Worm (Caenorhabditis elegans) whole organism, L3 larva: ENCODE measurements around the gene F10B5.3.

ENCODE experiments used
- R02D3.7 ChIP-seq: fragments of 150-350 bp; optimal IDR thresholded peaks from 2 replicates; lab custom pipeline; 2014; ENCODE audit warnings: missing biosample characterization, missing genetic modification characterization
- ZK546.5 ChIP-seq: sonication (generic microtip); optimal IDR thresholded peaks from 2 replicates; lab custom pipeline; 2017; ENCODE audit warnings: missing biosample characterization, missing genetic modification characterization
- aly-2 ChIP-seq: fragments of 150-350 bp; optimal IDR thresholded peaks from 2 replicates; lab custom pipeline; 2014; ENCODE audit warnings: missing biosample characterization, missing genetic modification characterization
- ama-1 ChIP-seq: fragments of 150-350 bp; optimal IDR thresholded peaks from 2 replicates; lab custom pipeline; 2018
- ceh-16 ChIP-seq: sonication (generic microtip); optimal IDR thresholded peaks from 2 replicates; lab custom pipeline; 2017; ENCODE audit warnings: missing biosample characterization, missing genetic modification characterization
- ceh-82 ChIP-seq: fragments of 150-350 bp; optimal IDR thresholded peaks from 2 replicates; lab custom pipeline; 2014; ENCODE audit warnings: missing biosample characterization, missing genetic modification characterization
- ceh-9 ChIP-seq: sonication (generic microtip); optimal IDR thresholded peaks from 2 replicates; lab custom pipeline; 2018; ENCODE audit warnings: missing biosample characterization, missing genetic modification characterization
- daf-12 ChIP-seq: fragments of 150-350 bp; optimal IDR thresholded peaks from 2 replicates; lab custom pipeline; 2014; ENCODE audit warnings: missing biosample characterization, missing genetic modification reagents, missing genetic modification characterization
- egl-27 ChIP-seq: sonication (generic microtip); optimal IDR thresholded peaks from 4 replicates; lab custom pipeline; 2017; ENCODE audit warnings: missing biosample characterization, missing genetic modification reagents, missing genetic modification characterization
- egl-5 ChIP-seq: fragments of 150-350 bp; optimal IDR thresholded peaks from 2 replicates; lab custom pipeline; 2017; ENCODE audit warnings: missing biosample characterization, missing genetic modification reagents, missing genetic modification characterization, inconsistent platforms
- elt-1 ChIP-seq: fragments of 150-350 bp; optimal IDR thresholded peaks from 2 replicates; lab custom pipeline; 2014; ENCODE audit warnings: missing biosample characterization, missing genetic modification characterization
- elt-2 ChIP-seq: sonication (generic microtip); optimal IDR thresholded peaks from 2 replicates; lab custom pipeline; 2016; ENCODE audit warnings: missing genetic modification reagents, mild to moderate bottlenecking, missing genetic modification characterization, missing compliant biosample characterization
- eor-1 ChIP-seq, 2 experiments: fragments of 150-350 bp; optimal IDR thresholded peaks; 2 replicates each; lab custom pipeline; 2014 to 2018; ENCODE audit warnings: missing biosample characterization in 2 of 2, missing genetic modification characterization in 2 of 2
- fkh-2 ChIP-seq: fragments of 150-350 bp; optimal IDR thresholded peaks from 2 replicates; lab custom pipeline; 2014; ENCODE audit warnings: missing biosample characterization, missing genetic modification reagents, missing genetic modification characterization
- fos-1 ChIP-seq: fragments of 150-350 bp; optimal IDR thresholded peaks from 2 replicates; lab custom pipeline; 2014; ENCODE audit warnings: missing biosample characterization, missing genetic modification characterization
- hmg-11 ChIP-seq: sonication (generic microtip); optimal IDR thresholded peaks from 2 replicates; lab custom pipeline; 2016; ENCODE audit warnings: missing genetic modification characterization, missing compliant biosample characterization
- jun-1 ChIP-seq: fragments of 150-350 bp; optimal IDR thresholded peaks from 2 replicates; lab custom pipeline; 2014; ENCODE audit warnings: missing biosample characterization, missing genetic modification reagents, missing genetic modification characterization
- lin-15B ChIP-seq: fragments of 150-350 bp; optimal IDR thresholded peaks from 2 replicates; lab custom pipeline; 2014; ENCODE audit warnings: missing biosample characterization, missing genetic modification characterization
- lin-39 ChIP-seq: fragments of 150-350 bp; optimal IDR thresholded peaks from 2 replicates; lab custom pipeline; 2018; ENCODE audit warnings: missing biosample characterization, missing genetic modification reagents, missing genetic modification characterization
- lsy-12 ChIP-seq: sonication (generic microtip); optimal IDR thresholded peaks from 2 replicates; lab custom pipeline; 2016; ENCODE audit warnings: mild to moderate bottlenecking, missing genetic modification characterization, missing compliant biosample characterization
- mdl-1 ChIP-seq: fragments of 150-350 bp; optimal IDR thresholded peaks from 2 replicates; lab custom pipeline; 2014; ENCODE audit warnings: missing biosample characterization, missing genetic modification characterization
- nfya-1 ChIP-seq: sonication (generic microtip); optimal IDR thresholded peaks from 2 replicates; lab custom pipeline; 2017; ENCODE audit warnings: missing genetic modification characterization, mild to moderate bottlenecking, missing compliant biosample characterization, antibody characterized with exemption, moderate library complexity; ENCODE audit not compliant: insufficient read depth
- nhr-11 ChIP-seq: fragments of 150-350 bp; optimal IDR thresholded peaks from 2 replicates; lab custom pipeline; 2014; ENCODE audit warnings: missing biosample characterization, missing genetic modification characterization
- nhr-12 ChIP-seq: fragments of 150-350 bp; optimal IDR thresholded peaks from 2 replicates; lab custom pipeline; 2014; ENCODE audit warnings: missing biosample characterization, missing genetic modification characterization
- nhr-23 ChIP-seq: fragments of 150-350 bp; optimal IDR thresholded peaks from 2 replicates; lab custom pipeline; 2014; ENCODE audit warnings: missing biosample characterization, missing genetic modification reagents, missing genetic modification characterization
- nhr-237 ChIP-seq: fragments of 150-350 bp; optimal IDR thresholded peaks from 2 replicates; lab custom pipeline; 2014; ENCODE audit warnings: missing biosample characterization, missing genetic modification characterization
- nhr-25 ChIP-seq: sonication (generic microtip); optimal IDR thresholded peaks from 2 replicates; lab custom pipeline; 2017; ENCODE audit warnings: missing biosample characterization, missing genetic modification characterization
- nhr-43 ChIP-seq: sonication (generic microtip); optimal IDR thresholded peaks from 2 replicates; lab custom pipeline; 2016; ENCODE audit warnings: mild to moderate bottlenecking, missing genetic modification characterization, missing compliant biosample characterization; ENCODE audit not compliant: poor library complexity, severe bottlenecking
- nhr-76 ChIP-seq: fragments of 150-350 bp; sonication (generic microtip); optimal IDR thresholded peaks from 5 replicates; lab custom pipeline; 2014; ENCODE audit warnings: missing biosample characterization, missing genetic modification characterization
- nhr-77 ChIP-seq: fragments of 150-350 bp; optimal IDR thresholded peaks from 2 replicates; lab custom pipeline; 2014; ENCODE audit warnings: missing biosample characterization, missing genetic modification characterization
- pha-4 ChIP-seq: fragments of 150-350 bp; optimal IDR thresholded peaks from 2 replicates; lab custom pipeline; 2014; ENCODE audit warnings: missing biosample characterization, missing genetic modification reagents, missing genetic modification characterization
- pqm-1 ChIP-seq: fragments of 150-350 bp; optimal IDR thresholded peaks from 2 replicates; lab custom pipeline; 2017; ENCODE audit warnings: missing biosample characterization, missing genetic modification characterization, inconsistent platforms
- sea-2 ChIP-seq: fragments of 150-350 bp; sonication (generic microtip); optimal IDR thresholded peaks from 4 replicates; lab custom pipeline; 2014; ENCODE audit warnings: missing biosample characterization, missing genetic modification reagents, missing genetic modification characterization
- skn-1 ChIP-seq: fragments of 150-350 bp; optimal IDR thresholded peaks from 2 replicates; lab custom pipeline; 2014; ENCODE audit warnings: missing biosample characterization, missing genetic modification characterization
- snpc-4 ChIP-seq: fragments of 150-350 bp; optimal IDR thresholded peaks from 2 replicates; lab custom pipeline; 2014; ENCODE audit warnings: missing biosample characterization, missing genetic modification characterization
- tbx-2 ChIP-seq: sonication (generic microtip); optimal IDR thresholded peaks from 2 replicates; lab custom pipeline; 2016; ENCODE audit warnings: mild to moderate bottlenecking, missing genetic modification characterization, missing compliant biosample characterization
- unc-39 ChIP-seq: sonication (generic microtip); optimal IDR thresholded peaks from 4 replicates; lab custom pipeline; 2017; ENCODE audit warnings: missing biosample characterization, missing genetic modification characterization
- unc-62 ChIP-seq: fragments of 150-350 bp; sonication (generic microtip); optimal IDR thresholded peaks from 4 replicates; lab custom pipeline; 2014; ENCODE audit warnings: missing biosample characterization, missing genetic modification reagents, missing genetic modification characterization
- ztf-11 ChIP-seq: fragments of 150-350 bp; optimal IDR thresholded peaks from 2 replicates; lab custom pipeline; 2014; ENCODE audit warnings: missing biosample characterization, missing genetic modification characterization
- ztf-4 ChIP-seq: fragments of 150-350 bp; optimal IDR thresholded peaks from 2 replicates; lab custom pipeline; 2014; ENCODE audit warnings: missing biosample characterization, missing genetic modification characterization

Gene F10B5.3

DNA sequence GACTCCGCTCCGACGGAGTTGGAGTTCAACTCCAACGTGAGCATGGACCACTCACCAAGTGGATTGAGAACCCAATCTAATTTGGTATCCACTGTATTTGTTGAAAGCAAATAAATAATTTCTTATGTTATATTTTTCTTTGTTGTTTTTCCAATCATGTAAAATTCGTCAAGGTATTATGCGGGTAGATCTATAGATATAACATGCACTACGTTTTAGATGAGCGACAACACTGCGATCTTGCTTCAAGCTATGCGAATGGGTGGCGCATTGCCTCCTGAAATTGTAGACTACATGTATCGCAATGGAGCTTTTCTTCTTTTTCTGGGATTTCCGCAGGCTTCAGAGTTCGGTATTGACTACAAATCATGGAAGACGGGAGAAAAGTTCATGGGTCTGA is 5.3 kb downstream of the F10B5.3 start, which contains the start of gene F10B5.2:
Gene F10B5.2 (plus strand): TSS at position 220 of the 400 bp plus-strand sequence.
- TF ChIP-seq nhr-11 (tag; lab: Kevin White, UChicago): no peak
- TF ChIP-seq ama-1 (lab: Kevin White, UChicago): no peak

ce11 chrII:8143278-8143931 is 6.4 kb downstream of the F10B5.3 start, which contains the start of the genes ints-11 and rpl-10:
TSS of gene ints-11 (minus strand) at chrII:8143478.
TSS of gene rpl-10 (plus strand) at chrII:8143881.
- TF ChIP-seq lin-39 (tag; lab: Kevin White, UChicago) (peak; percentile 29), elt-2 (peak; percentile 31), nhr-43 (tag; lab: Kevin White, UChicago) (no peak), mdl-1 (tag; lab: Kevin White, UChicago) (no peak), sea-2 (GFP tag; lab: Kevin White, UChicago) (no peak), elt-1 (no peak), nhr-11 (tag; lab: Kevin White, UChicago) (no peak), lin-15B (tag; lab: Kevin White, UChicago) (peak; percentile 84), egl-5 (no peak), egl-27 (tag; lab: Kevin White, UChicago) (no peak), nhr-77 (no peak), eor-1 (tag; optimal IDR thresholded peaks at IDR 0.05; lab: Kevin White, UChicago) (no peak), ceh-82 (tag; lab: Kevin White, UChicago) (no peak), nfya-1 (tag; lab: Kevin White, UChicago) (peak; percentile 86), ztf-4 (tag; lab: Kevin White, UChicago) (no peak), fos-1 (tag; lab: Kevin White, UChicago) (no peak), jun-1 (tag; lab: Kevin White, UChicago) (no peak), pha-4 (peak; percentile 81), nhr-237 (tag; lab: Kevin White, UChicago) (no peak), ZK546.5 (tag; lab: Kevin White, UChicago) (no peak), nhr-76 (tag; lab: Kevin White, UChicago) (no peak), unc-39 (tag; lab: Kevin White, UChicago) (no peak), fkh-2 (tag; lab: Kevin White, UChicago) (no peak), ceh-9 (tag; lab: Kevin White, UChicago) (no peak), snpc-4 (peak; percentile 23), nhr-25 (tag; lab: Kevin White, UChicago) (peak; percentile 45), nhr-23 (tag; lab: Kevin White, UChicago) (peak; percentile 71), tbx-2 (no peak), hmg-11 (tag; lab: Kevin White, UChicago) (peak; percentile 44), aly-2 (tag; lab: Kevin White, UChicago) (no peak), nhr-12 (tag; lab: Kevin White, UChicago) (no peak), R02D3.7 (tag; lab: Kevin White, UChicago) (no peak)
- TF ChIP-seq, all 47 proteins: peak for 9

DNA sequence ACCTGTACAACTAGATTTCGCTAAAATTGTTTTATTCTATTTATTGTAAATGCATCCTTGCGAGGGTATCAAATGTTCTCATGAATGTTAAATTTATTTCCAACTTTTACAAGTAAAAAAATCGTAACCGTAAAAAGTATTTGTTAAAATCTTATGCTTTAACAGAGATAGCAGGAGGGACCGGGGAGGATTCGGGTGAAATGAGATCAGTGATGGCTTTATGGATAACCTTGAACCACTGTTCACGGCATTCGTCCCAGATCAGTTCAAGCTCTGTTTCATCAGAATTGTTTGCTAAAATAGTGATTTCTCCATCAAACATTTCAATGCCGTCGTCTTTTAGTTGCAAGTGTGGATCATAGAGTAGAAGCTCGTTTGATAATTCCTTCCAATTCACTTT is 8.7 kb downstream of the F10B5.3 start:
- TF ChIP-seq lin-39 (tag; lab: Kevin White, UChicago) (no peak), sea-2 (GFP tag; lab: Kevin White, UChicago) (no peak), lin-15B (tag; lab: Kevin White, UChicago) (no peak), hmg-11 (tag; lab: Kevin White, UChicago) (no peak), egl-5 (no peak), tbx-2 (no peak), egl-27 (tag; lab: Kevin White, UChicago) (no peak), ztf-11 (tag; lab: Kevin White, UChicago) (no peak), unc-62 (GFP tag; lab: Kevin White, UChicago) (no peak), lsy-12 (tag; lab: Kevin White, UChicago) (no peak), ceh-9 (tag; lab: Kevin White, UChicago) (no peak)

DNA sequence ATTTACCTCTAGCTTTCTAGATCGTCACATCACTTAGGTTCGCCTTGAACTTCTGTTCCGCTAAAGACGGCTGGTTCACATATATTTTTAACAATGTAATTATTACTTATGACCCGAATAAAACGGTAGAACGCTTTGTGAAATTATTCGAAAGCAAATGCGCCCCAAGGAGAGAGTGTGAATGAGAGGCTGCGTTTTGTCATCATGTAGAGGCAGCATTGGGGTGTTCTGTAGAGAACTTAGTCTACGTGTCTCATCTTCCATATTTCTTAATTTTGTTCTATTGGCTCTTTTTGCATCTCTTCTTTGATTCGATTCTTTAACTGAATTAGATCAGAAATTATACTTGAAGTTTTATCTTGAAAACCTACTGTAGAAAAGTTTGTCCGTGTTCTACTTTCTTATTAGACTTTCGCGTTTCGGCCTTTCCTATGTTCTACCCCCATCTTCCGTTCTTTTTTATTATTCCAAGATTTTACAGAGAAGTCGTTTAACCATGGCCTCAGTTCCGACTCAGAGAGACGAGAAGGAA is 11.7 kb downstream of the F10B5.3 start, which contains the start of gene cdc-48.2:
Gene cdc-48.2 (plus strand): TSS at position 482 of the 532 bp plus-strand sequence.
- TF ChIP-seq daf-12 (tag; lab: Kevin White, UChicago) (no peak), lin-15B (tag; lab: Kevin White, UChicago) (peak; percentile 34), ceh-16 (no peak), nhr-25 (tag; lab: Kevin White, UChicago) (no peak), ceh-9 (tag; lab: Kevin White, UChicago) (no peak), skn-1 (tag; lab: Kevin White, UChicago) (peak; percentile 90), pqm-1 (tag; lab: Kevin White, UChicago) (no peak), nhr-43 (tag; lab: Kevin White, UChicago) (no peak), unc-62 (GFP tag; lab: Kevin White, UChicago) (no peak), ceh-82 (tag; lab: Kevin White, UChicago) (no peak), hmg-11 (tag; lab: Kevin White, UChicago) (no peak), pha-4 (peak; percentile 2), nfya-1 (tag; lab: Kevin White, UChicago) (peak; percentile 27)
- TF ChIP-seq, all 47 proteins: peak for 4
